Worm (Caenorhabditis elegans) whole organism, mixed stage, embryonic: ENCODE results near the gene F25B5.6.

Source experiments
- M03D4.4 ChIP-seq: sonication (generic microtip); optimal IDR thresholded peaks from 2 replicates; lab custom pipeline; 2017; ENCODE audit warnings: mild to moderate bottlenecking, missing genetic modification characterization, missing compliant biosample characterization
- ceh-39 ChIP-seq: fragments of 150-350 bp; optimal IDR thresholded peaks from 2 replicates; lab custom pipeline; 2014; ENCODE audit warnings: missing biosample characterization, missing genetic modification characterization
- ceh-43 ChIP-seq: fragments of 200-800 bp; sonication (Bioruptor generic); optimal IDR thresholded peaks from 2 replicates; lab custom pipeline; 2018; ENCODE audit warnings: mild to moderate bottlenecking, missing genetic modification characterization, moderate library complexity, missing compliant biosample characterization
- ceh-83 ChIP-seq: fragments of 200-800 bp; sonication (Bioruptor generic); optimal IDR thresholded peaks from 2 replicates; lab custom pipeline; 2018; ENCODE audit warnings: mild to moderate bottlenecking, missing genetic modification characterization, missing compliant biosample characterization
- ces-1 ChIP-seq: fragments of 150-350 bp; optimal IDR thresholded peaks from 2 replicates; lab custom pipeline; 2014; ENCODE audit warnings: missing biosample characterization, missing genetic modification reagents, missing genetic modification characterization
- drap-1 ChIP-seq: fragments of 200-800 bp; sonication (Bioruptor generic); optimal IDR thresholded peaks from 3 replicates; lab custom pipeline; 2018; ENCODE audit warnings: mild to moderate bottlenecking, missing genetic modification characterization, missing compliant biosample characterization
- elt-1 ChIP-seq: sonication (generic microtip); optimal IDR thresholded peaks from 2 replicates; lab custom pipeline; 2017; ENCODE audit warnings: missing genetic modification characterization, mild to moderate bottlenecking, missing compliant biosample characterization, antibody characterized with exemption, moderate library complexity, borderline replicate concordance; ENCODE audit not compliant: insufficient read depth
- elt-3 ChIP-seq: fragments of 150-350 bp; optimal IDR thresholded peaks from 2 replicates; lab custom pipeline; 2014; ENCODE audit warnings: missing biosample characterization, missing genetic modification characterization
- hlh-1 ChIP-seq: fragments of 150-350 bp; optimal IDR thresholded peaks from 2 replicates; lab custom pipeline; 2014; ENCODE audit warnings: missing biosample characterization, missing genetic modification reagents, missing genetic modification characterization
- lin-32 ChIP-seq: fragments of 200-800 bp; sonication (Bioruptor generic); optimal IDR thresholded peaks from 2 replicates; lab custom pipeline; 2018; ENCODE audit warnings: mild to moderate bottlenecking, missing genetic modification characterization, missing compliant biosample characterization
- lsy-2 ChIP-seq: fragments of 150-350 bp; optimal IDR thresholded peaks from 2 replicates; lab custom pipeline; 2014; ENCODE audit warnings: missing biosample characterization, missing genetic modification characterization
- nhr-2 ChIP-seq: fragments of 150-350 bp; optimal IDR thresholded peaks from 2 replicates; lab custom pipeline; 2014; ENCODE audit warnings: missing biosample characterization, missing genetic modification characterization
- sptf-1 ChIP-seq: sonication (generic microtip); optimal IDR thresholded peaks from 2 replicates; lab custom pipeline; 2017; ENCODE audit warnings: mild to moderate bottlenecking, missing genetic modification characterization, moderate library complexity, missing compliant biosample characterization
- unc-120 ChIP-seq: sonication (generic microtip); optimal IDR thresholded peaks from 2 replicates; lab custom pipeline; 2017; ENCODE audit warnings: missing genetic modification characterization, missing compliant biosample characterization; ENCODE audit not compliant: poor library complexity, severe bottlenecking
- unc-39 ChIP-seq: fragments of 150-350 bp; optimal IDR thresholded peaks from 2 replicates; lab custom pipeline; 2014; ENCODE audit warnings: missing biosample characterization, missing genetic modification characterization
- unc-62 ChIP-seq: fragments of 150-350 bp; optimal IDR thresholded peaks from 2 replicates; lab custom pipeline; 2014; ENCODE audit warnings: missing biosample characterization, missing genetic modification reagents, missing genetic modification characterization
- zip-8 ChIP-seq: fragments of 150-350 bp; optimal IDR thresholded peaks from 2 replicates; lab custom pipeline; 2014; ENCODE audit warnings: missing biosample characterization, missing genetic modification characterization

F25B5.6 gene

ce11 chrIII:5902558-5902957, 46.0 kb downstream of the F25B5.6 start:
- TF ChIP-seq M03D4.4 (tag; lab: Kevin White, UChicago) (no peak), ces-1 (GFP tag; lab: Kevin White, UChicago) (peak; percentile 82)

- no peak for TF ChIP-seq sptf-1 (tag; lab: Kevin White, UChicago)
- no peak for TF ChIP-seq elt-3 (tag; lab: Kevin White, UChicago)
- no peak for TF ChIP-seq ces-1 (GFP tag; lab: Kevin White, UChicago)
- TF ChIP-seq zip-8 (tag; lab: Kevin White, UChicago), result peak; percentile 92
- TF ChIP-seq unc-39, result no peak
- no peak for TF ChIP-seq M03D4.4 (tag; lab: Kevin White, UChicago)
- peak; percentile 96 for TF ChIP-seq ceh-39 (tag; lab: Kevin White, UChicago)
- peak; percentile 85 for TF ChIP-seq nhr-2 (tag; lab: Kevin White, UChicago)
Measured at ce11 chrIII:5900709-5901108, 47.8 kb downstream of the F25B5.6 start.

- TF ChIP-seq ceh-83 (GFP tag; lab: Kevin White, UChicago) (no peak), hlh-1 (tag; lab: Kevin White, UChicago) (peak; percentile 59), lin-32 (GFP tag; lab: Kevin White, UChicago) (no peak), unc-39 (no peak), unc-62 (GFP tag; lab: Kevin White, UChicago) (no peak), lsy-2 (tag; lab: Kevin White, UChicago) (no peak), drap-1 (GFP tag; lab: Kevin White, UChicago) (no peak), unc-120 (peak; percentile 67), elt-1 (tag; lab: Kevin White, UChicago) (no peak), ces-1 (GFP tag; lab: Kevin White, UChicago) (no peak)
Measured at ce11 chrIII:5898631-5899030, 49.9 kb downstream of the F25B5.6 start.

- TF ChIP-seq ceh-43 (GFP tag; lab: Kevin White, UChicago) (no peak), unc-62 (GFP tag; lab: Kevin White, UChicago) (no peak), ces-1 (GFP tag; lab: Kevin White, UChicago) (peak; percentile 27)
- TF ChIP-seq, all 35 proteins: peak for 1
Measured at ce11 chrIII:5897468-5897867, 51.1 kb downstream of the F25B5.6 start.
